Worm (Caenorhabditis elegans) whole organism, L4/young adult: Measurements from ENCODE around the gene M176.9.

Experiments used
- W03F9.2 ChIP-seq: fragments of 150-350 bp; optimal IDR thresholded peaks from 2 replicates; lab custom pipeline; 2014; ENCODE audit warnings: missing biosample characterization, missing genetic modification characterization
- dao-5 ChIP-seq: sonication (generic microtip); optimal IDR thresholded peaks from 2 replicates; lab custom pipeline; 2016; ENCODE audit warnings: missing genotype, missing genetic modification characterization, moderate library complexity, missing compliant biosample characterization
- him-1 ChIP-seq: sonication (generic microtip); optimal IDR thresholded peaks from 2 replicates; lab custom pipeline; 2016; ENCODE audit warnings: missing genotype, missing genetic modification reagents, missing genetic modification characterization, missing compliant biosample characterization

DNA sequence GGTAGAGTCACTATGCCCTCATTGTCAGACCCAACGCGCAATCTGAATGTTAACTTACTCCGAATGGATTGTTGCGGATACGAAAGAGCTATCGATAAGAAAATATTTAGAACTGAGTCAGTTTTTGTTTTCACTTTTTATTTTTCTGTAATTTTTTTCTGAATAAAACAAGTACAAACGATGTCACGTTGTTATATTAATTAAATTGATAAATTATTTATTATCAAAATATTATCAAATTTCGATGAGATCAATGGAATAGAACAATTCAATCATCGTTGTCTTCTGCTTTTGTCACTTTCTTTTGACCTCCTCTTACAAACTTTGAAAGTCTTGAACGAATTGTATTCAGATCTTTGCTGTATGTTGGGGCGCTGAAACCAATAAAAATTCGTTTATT, 4.4 kb downstream of the M176.9 start, which contains the start of gene mpz-6:
- TF ChIP-seq him-1 (tag; lab: Kevin White, UChicago): no peak
- no peak for TF ChIP-seq W03F9.2
- TF ChIP-seq dao-5: no peak
